Worm (Caenorhabditis elegans) whole organism, early embryonic: Measurements from ENCODE around the gene C55A1.11.
"Not testable (repeated sequence)": the region's sequence is repeated elsewhere in the genome, so short reads cannot be mapped to it uniquely, and the experiment has no call there.

Experiments
- B0310.2 ChIP-seq: sonication (generic microtip); optimal IDR thresholded peaks from 2 replicates; lab custom pipeline; 2016; ENCODE audit warnings: mild to moderate bottlenecking, missing genetic modification characterization, missing compliant biosample characterization
- F13C5.2 ChIP-seq: sonication (generic microtip); optimal IDR thresholded peaks from 2 replicates; lab custom pipeline; 2017; ENCODE audit warnings: mild to moderate bottlenecking, missing genetic modification characterization, inconsistent platforms, missing compliant biosample characterization
- aly-1 ChIP-seq: sonication (generic microtip); optimal IDR thresholded peaks from 2 replicates; lab custom pipeline; 2016; ENCODE audit warnings: missing genetic modification characterization, missing compliant biosample characterization
- ama-1 ChIP-seq: fragments of 150-350 bp; optimal IDR thresholded peaks from 2 replicates; lab custom pipeline; 2014
- ceh-13 ChIP-seq: fragments of 200-800 bp; sonication (Bioruptor generic); optimal IDR thresholded peaks from 2 replicates; lab custom pipeline; 2018; ENCODE audit warnings: mild to moderate bottlenecking, missing genetic modification characterization, missing compliant biosample characterization
- ceh-36 ChIP-seq: sonication (generic microtip); optimal IDR thresholded peaks from 2 replicates; lab custom pipeline; 2016; ENCODE audit warnings: missing genetic modification characterization, inconsistent platforms, missing compliant biosample characterization
- ets-7 ChIP-seq: sonication (generic microtip); optimal IDR thresholded peaks from 2 replicates; lab custom pipeline; 2016; ENCODE audit warnings: missing genotype, missing genetic modification characterization, missing compliant biosample characterization
- flt-1 ChIP-seq: fragments of 200-800 bp; sonication (Bioruptor generic); IDR thresholded peaks from 2 replicates; pipeline ENCODE4 v1.3.6; 2022; ENCODE audit warnings: missing genetic modification characterization, missing compliant biosample characterization
- hmbx-1 ChIP-seq: sonication (generic microtip); optimal IDR thresholded peaks from 2 replicates; lab custom pipeline; 2016; ENCODE audit warnings: mild to moderate bottlenecking, missing genetic modification characterization, missing compliant biosample characterization
- hmg-4 ChIP-seq: fragments of 200-800 bp; sonication (Bioruptor generic); optimal IDR thresholded peaks from 2 replicates; lab custom pipeline; 2018; ENCODE audit warnings: mild to moderate bottlenecking, missing genetic modification characterization, missing compliant biosample characterization
- hnd-1 ChIP-seq: sonication (generic microtip); optimal IDR thresholded peaks from 2 replicates; lab custom pipeline; 2016; ENCODE audit warnings: missing genetic modification characterization, missing compliant biosample characterization
- pes-1 ChIP-seq: fragments of 200-800 bp; sonication (Bioruptor generic); IDR thresholded peaks from 2 replicates; pipeline ENCODE4 v1.3.6; 2022; ENCODE audit warnings: missing genetic modification reagents, missing genetic modification characterization, missing compliant biosample characterization
- scrt-1 ChIP-seq: fragments of 200-800 bp; sonication (Bioruptor generic); IDR thresholded peaks from 2 replicates; pipeline ENCODE4 v1.3.6; 2022; ENCODE audit warnings: missing genetic modification characterization, missing compliant biosample characterization
- sea-1 ChIP-seq: fragments of 200-800 bp; sonication (Bioruptor generic); conservative IDR thresholded peaks from 2 replicates; pipeline ENCODE4 v1.3.6; 2022; ENCODE audit warnings: missing genetic modification characterization, missing compliant biosample characterization
- tbx-11 ChIP-seq: fragments of 200-800 bp; sonication (Bioruptor generic); IDR thresholded peaks from 2 replicates; pipeline ENCODE4 v1.3.6; 2022; ENCODE audit warnings: missing genetic modification characterization, missing compliant biosample characterization
- tbx-37 ChIP-seq: fragments of 200-800 bp; sonication (Bioruptor generic); conservative IDR thresholded peaks from 2 replicates; pipeline ENCODE4 v1.3.6; 2022; ENCODE audit warnings: missing genetic modification reagents, missing genetic modification characterization, missing compliant biosample characterization
- tra-4 ChIP-seq: sonication (generic microtip); optimal IDR thresholded peaks from 2 replicates; lab custom pipeline; 2017; ENCODE audit warnings: missing genetic modification characterization, missing compliant biosample characterization

The C55A1.11 gene

ce11 chrV:15605045-15605444, 20.6 kb upstream of the C55A1.11 start, which contains the start of gene fbxa-154:
Gene fbxa-154 (minus strand): TSS chrV:15605145.
- TF ChIP-seq aly-1 (tag; lab: Kevin White, UChicago), result no peak
- TF ChIP-seq flt-1 (GFP tag; lab: Robert Waterston, UW), result no peak
- no peak for TF ChIP-seq sea-1 (GFP tag; lab: Robert Waterston, UW)
- TF ChIP-seq hmbx-1 (tag; lab: Kevin White, UChicago), result no peak
- no peak for TF ChIP-seq scrt-1

ce11 chrV:15610350-15610940, 15.2 kb upstream of the C55A1.11 start, which contains the start of the genes fbxa-153 and str-12:
Gene fbxa-153 (minus strand): TSS chrV:15610384.
Gene str-12 (plus strand): TSS chrV:15610890.
- TF ChIP-seq F13C5.2 (tag; lab: Kevin White, UChicago) (peak; percentile 9), scrt-1 (no peak), B0310.2 (tag; lab: Kevin White, UChicago) (no peak), sea-1 (GFP tag; lab: Robert Waterston, UW) (0 out of 2 replicates have a peak, but pooled peaks have one; percentile 19), hmg-4 (peak; percentile 16), ceh-13 (GFP tag; lab: Kevin White, UChicago) (no peak)

ce11 chrV:15612886-15613285, 12.8 kb upstream of the C55A1.11 start, which contains the start of gene str-263:
Gene str-263 (plus strand): TSS chrV:15613186.
- TF ChIP-seq ceh-36 (tag; lab: Kevin White, UChicago), result no peak
- TF ChIP-seq F13C5.2 (tag; lab: Kevin White, UChicago), result no peak
- no peak for TF ChIP-seq scrt-1
- no peak for TF ChIP-seq tra-4
- no peak for TF ChIP-seq B0310.2 (tag; lab: Kevin White, UChicago)
- TF ChIP-seq hmg-4, result no peak
- no peak for TF ChIP-seq flt-1 (GFP tag; lab: Robert Waterston, UW)
- no peak for TF ChIP-seq ama-1 (lab: Kevin White, UChicago)
- TF ChIP-seq ceh-13 (GFP tag; lab: Kevin White, UChicago), result no peak
- no peak for TF ChIP-seq tbx-11
- no peak for TF ChIP-seq hmbx-1 (tag; lab: Kevin White, UChicago)

DNA sequence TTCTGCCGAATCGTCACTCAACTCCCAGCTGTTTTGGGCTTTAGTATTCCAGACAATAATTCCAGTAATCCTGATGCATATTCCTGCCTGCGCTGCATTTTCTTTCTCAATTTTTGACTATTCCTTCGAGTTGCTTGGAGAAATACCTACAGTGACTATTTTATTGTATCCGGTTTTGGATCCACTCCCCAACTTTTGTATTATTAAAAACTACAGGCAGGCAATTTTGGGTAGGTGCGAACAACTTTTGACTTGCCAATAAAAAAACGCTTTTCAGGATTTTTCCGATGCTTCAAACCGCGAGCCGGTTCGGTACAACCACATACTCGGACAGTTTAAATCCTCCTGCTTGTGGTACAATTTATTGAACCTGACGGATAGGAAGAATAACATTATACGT, 11.1 kb upstream of the C55A1.11 start:
- no peak for TF ChIP-seq pes-1

- TF ChIP-seq tbx-37 (GFP tag; lab: Robert Waterston, UW), result no peak
- TF ChIP-seq sea-1 (GFP tag; lab: Robert Waterston, UW), result no peak
- no peak for TF ChIP-seq ama-1 (lab: Kevin White, UChicago)
- no peak for TF ChIP-seq F13C5.2 (tag; lab: Kevin White, UChicago)
- TF ChIP-seq flt-1 (GFP tag; lab: Robert Waterston, UW), result no peak
- TF ChIP-seq hmbx-1 (tag; lab: Kevin White, UChicago), result no peak
- TF ChIP-seq ceh-13 (GFP tag; lab: Kevin White, UChicago), result no peak
- no peak for TF ChIP-seq B0310.2 (tag; lab: Kevin White, UChicago)
- TF ChIP-seq tbx-11, result no peak
- no peak for TF ChIP-seq hmg-4
- no peak for TF ChIP-seq scrt-1
- TF ChIP-seq aly-1 (tag; lab: Kevin White, UChicago), result no peak
- no peak for TF ChIP-seq pes-1
- TF ChIP-seq hnd-1 (tag; lab: Kevin White, UChicago), result no peak
- TF ChIP-seq ets-7 (tag; lab: Kevin White, UChicago), result no peak
Observed at ce11 chrV:15621518-15621917, 4.1 kb upstream of the C55A1.11 start, which contains the start of gene C55A1.1. Gene C55A1.1 (plus strand): TSS chrV:15621818.

DNA sequence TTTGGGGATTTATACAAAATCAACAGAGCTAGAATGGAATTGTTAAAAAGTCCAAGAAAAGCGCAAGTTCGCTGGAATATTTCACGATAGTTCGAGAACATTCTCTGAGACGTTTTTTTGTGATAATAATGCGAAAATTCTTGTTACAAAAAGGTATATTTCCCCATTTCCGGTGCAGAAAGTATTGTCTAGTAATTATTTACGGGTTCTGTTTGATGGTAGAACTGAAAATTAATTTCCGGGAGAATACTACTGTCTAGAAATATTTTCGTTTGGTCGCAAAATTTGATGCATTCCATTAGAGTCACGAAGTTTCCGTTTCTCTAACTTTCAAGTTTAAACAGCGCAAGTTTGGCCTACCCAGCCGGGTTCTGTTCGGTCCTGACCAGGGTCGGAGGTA, 3.9 kb downstream of the C55A1.11 start, which contains the start of gene str-248:
Gene str-248 (minus strand): TSS at position 101 of the 400 bp plus-strand sequence.
- TF ChIP-seq sea-1 (GFP tag; lab: Robert Waterston, UW), result no peak
- TF ChIP-seq B0310.2 (tag; lab: Kevin White, UChicago), result no peak
- no peak for TF ChIP-seq hnd-1 (tag; lab: Kevin White, UChicago)
- TF ChIP-seq ets-7 (tag; lab: Kevin White, UChicago), result no peak
- no peak for TF ChIP-seq pes-1
- no peak for TF ChIP-seq aly-1 (tag; lab: Kevin White, UChicago)
- TF ChIP-seq tbx-37 (GFP tag; lab: Robert Waterston, UW), result no peak
- no peak for TF ChIP-seq F13C5.2 (tag; lab: Kevin White, UChicago)
- no peak for TF ChIP-seq ceh-13 (GFP tag; lab: Kevin White, UChicago)
- no peak for TF ChIP-seq ceh-36 (tag; lab: Kevin White, UChicago)
- TF ChIP-seq hmbx-1 (tag; lab: Kevin White, UChicago), result no peak
- no peak for TF ChIP-seq ama-1 (lab: Kevin White, UChicago)
- TF ChIP-seq scrt-1, result no peak
- no peak for TF ChIP-seq tra-4
- no peak for TF ChIP-seq flt-1 (GFP tag; lab: Robert Waterston, UW)
- no peak for TF ChIP-seq tbx-11
- no peak for TF ChIP-seq hmg-4

DNA sequence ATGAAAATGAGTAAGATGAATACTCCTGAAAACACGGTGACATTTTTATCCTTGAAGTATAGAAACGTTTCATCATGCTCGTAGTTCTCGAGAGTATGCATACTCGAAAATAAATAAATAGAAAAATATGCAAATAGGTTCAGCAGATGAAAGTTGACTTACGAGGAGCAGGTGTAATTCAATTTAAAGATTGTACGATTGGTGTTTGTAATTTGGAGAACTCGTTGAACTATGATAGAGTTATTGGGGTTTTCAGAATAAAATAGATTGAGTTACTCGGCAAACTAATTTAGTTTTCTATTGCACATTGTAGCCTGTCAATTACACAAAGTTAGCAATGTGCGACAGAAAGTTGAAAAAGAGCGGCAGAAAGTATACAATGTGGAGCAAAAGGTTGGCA, 13.2 kb downstream of the C55A1.11 start, which contains the start of gene srz-44:
Gene srz-44 (minus strand): TSS at position 101 of the 400 bp plus-strand sequence.
- no peak for TF ChIP-seq hmg-4
- no peak for TF ChIP-seq tbx-11
- TF ChIP-seq B0310.2 (tag; lab: Kevin White, UChicago), result no peak
- TF ChIP-seq sea-1 (GFP tag; lab: Robert Waterston, UW), result no peak
- TF ChIP-seq scrt-1, result no peak
- TF ChIP-seq ceh-36 (tag; lab: Kevin White, UChicago), result no peak
- no peak for TF ChIP-seq pes-1
- no peak for TF ChIP-seq flt-1 (GFP tag; lab: Robert Waterston, UW)

- TF ChIP-seq ceh-13 (GFP tag; lab: Kevin White, UChicago); hmbx-1 (tag; lab: Kevin White, UChicago); scrt-1: not testable (repeated sequence)
Observed at ce11 chrV:15643192-15643591, 17.5 kb downstream of the C55A1.11 start, which contains the start of gene C55A1.4. Gene C55A1.4 (minus strand): TSS chrV:15643292.
